Worm (Caenorhabditis elegans) whole organism, midembryonic: ENCODE data around the gene irg-3.

Experiments used
- klf-2 ChIP-seq: fragments of 200-800 bp; sonication (Bioruptor generic); conservative IDR thresholded peaks from 2 replicates; pipeline ENCODE4 v1.3.6; 2022; ENCODE audit warnings: missing genetic modification reagents, missing genetic modification characterization, missing compliant biosample characterization
- tab-1 ChIP-seq: fragments of 200-800 bp; sonication (Bioruptor generic); IDR thresholded peaks from 2 replicates; pipeline ENCODE4 v1.3.6; 2022; ENCODE audit warnings: missing genetic modification characterization, missing compliant biosample characterization

- TF ChIP-seq klf-2 (GFP tag; lab: Robert Waterston, UW): no peak
- no peak for TF ChIP-seq tab-1 (GFP tag; lab: Robert Waterston, UW)
Measured at ce11 chrV:2580598-2580997, 11.8 kb upstream of the irg-3 start, which contains the start of gene C29G2.3.
